Worm (Caenorhabditis elegans): ENCODE data around the gene nlp-3.

Gene nlp-3

DNA sequence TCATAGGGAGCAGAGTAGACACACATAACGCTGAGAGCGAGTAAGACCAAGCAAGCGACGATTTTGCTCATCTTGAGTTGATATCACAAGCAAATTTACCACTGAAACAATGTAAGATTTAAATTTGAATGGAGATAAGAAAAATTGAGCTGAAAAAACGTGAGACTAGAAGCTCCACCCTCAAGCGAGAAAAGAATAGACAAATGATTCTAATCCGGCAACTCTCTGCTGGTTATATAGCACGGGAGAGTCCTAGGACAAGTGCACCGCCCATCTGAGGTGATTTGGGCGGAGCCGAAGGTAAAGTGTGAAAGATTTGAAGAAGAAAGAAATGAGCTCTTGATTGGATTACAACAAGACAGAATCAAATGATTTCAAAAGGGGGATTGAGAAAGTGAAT lies at the start of gene nlp-3:
TSS of gene nlp-3 (minus strand) at position 101 of the 400 bp plus-strand sequence.
- TF ChIP-seq snpc-1.3 (tag; optimal IDR thresholded peaks at IDR 0.05; ENCODE audit: insufficient read depth) (no peak), ceh-58 (GFP tag; IDR thresholded peaks at IDR 0.05) (no peak)

ce11 chrX:13227778-13228177 lies 49.5 kb upstream of the nlp-3 start:
- TF ChIP-seq unc-62 (GFP tag; optimal IDR thresholded peaks at IDR 0.05) (no peak), tbp1 (GFP tag; optimal IDR thresholded peaks at IDR 0.05) (no peak), nhr-120 (GFP tag; IDR thresholded peaks at IDR 0.05) (no peak), nfyb-1 (GFP tag; IDR thresholded peaks at IDR 0.05) (no peak), nhr-80 (tag; optimal IDR thresholded peaks at IDR 0.05) (no peak), pha-4 (tag; optimal IDR thresholded peaks at IDR 0.05) (no peak)

DNA sequence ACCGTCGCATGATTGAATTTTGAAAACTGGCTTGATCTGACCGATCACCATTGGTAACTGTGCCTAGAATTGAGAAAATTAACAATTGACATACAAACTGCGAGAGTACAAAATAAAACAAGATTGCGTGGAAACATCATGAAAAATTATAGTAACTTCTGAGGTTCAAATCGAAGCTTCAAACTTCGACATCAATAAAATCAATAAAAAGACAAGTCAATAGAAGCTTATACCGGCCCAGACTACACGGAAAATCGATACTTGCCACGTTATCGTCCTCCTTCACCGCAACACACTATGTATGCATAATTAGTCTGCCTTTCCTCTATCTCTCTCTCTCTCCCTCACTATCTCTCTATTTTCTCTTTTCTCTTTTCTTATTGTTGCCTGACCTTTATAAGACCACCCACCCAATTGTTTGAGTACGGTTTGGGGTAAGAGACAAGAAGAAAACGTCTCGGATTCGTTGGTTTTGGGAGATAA lies 48.4 kb upstream of the nlp-3 start, which contains the start of gene skr-21:
TSS of gene skr-21 (minus strand) at position 51 of the 483 bp plus-strand sequence.
- TF ChIP-seq Y53G8AR.9 (GFP tag; conservative IDR thresholded peaks at IDR 0.05) (no peak), akir-1 (GFP tag; optimal IDR thresholded peaks at IDR 0.05) (no peak), tbx-9 (tag; optimal IDR thresholded peaks at IDR 0.05; ENCODE audit: borderline replicate concordance) (no peak), ceh-58 (GFP tag; IDR thresholded peaks at IDR 0.05) (no peak), ztf-26 (tag; optimal IDR thresholded peaks at IDR 0.05) (no peak)

DNA sequence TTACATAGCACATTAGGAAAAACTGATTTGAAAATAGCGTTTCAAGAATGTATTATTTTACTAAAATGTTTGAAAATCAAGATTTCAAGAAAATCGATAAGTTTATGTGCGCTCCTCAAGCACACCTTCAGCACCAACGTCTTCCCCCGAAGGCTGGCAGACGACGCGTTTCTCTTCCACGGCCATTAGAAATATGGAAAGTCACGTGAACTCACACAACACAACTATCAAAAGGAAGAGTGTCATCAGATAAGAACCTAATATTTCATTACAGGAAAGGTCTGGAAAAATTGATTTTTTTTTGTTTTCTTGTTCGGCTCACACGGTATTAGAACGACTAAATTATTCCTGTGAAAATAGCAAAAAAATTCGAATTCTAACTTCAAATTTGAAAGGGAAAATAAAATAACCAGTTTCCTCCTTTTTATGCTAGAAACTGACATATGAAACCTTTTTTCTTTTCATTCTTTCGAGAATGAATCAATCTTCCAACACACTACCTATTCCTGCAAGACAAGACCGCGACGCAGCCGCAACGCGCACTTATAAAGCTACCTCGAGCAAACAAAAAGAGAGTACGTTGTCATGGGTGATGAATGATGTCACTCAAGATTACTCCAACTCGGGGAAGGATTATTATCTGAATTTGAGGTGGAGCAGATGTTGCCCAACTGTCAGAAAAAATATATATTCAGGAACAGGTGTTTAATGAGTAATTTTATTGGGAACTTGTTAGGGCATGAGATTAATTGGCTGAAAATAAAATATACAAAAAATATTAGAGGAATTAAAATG lies 47.1 kb upstream of the nlp-3 start:
- TF ChIP-seq unc-62 (GFP tag; optimal IDR thresholded peaks at IDR 0.05) (peak; percentile 29), nhr-80 (tag; optimal IDR thresholded peaks at IDR 0.05) (peak; percentile 67), hsf-1 (GFP tag; IDR thresholded peaks at IDR 0.05) (0 out of 2 replicates have a peak, but pooled peaks have one; percentile 11), mes-4 (tag; optimal IDR thresholded peaks at IDR 0.05) (no peak), sea-2 (GFP tag; IDR thresholded peaks at IDR 0.05) (no peak), madf-3 (GFP tag; IDR thresholded peaks at IDR 0.05) (peak; percentile 78; the same call in 1 of the 2 replicates), bed-2 (GFP tag; IDR thresholded peaks at IDR 0.05) (no peak), lin-40 (tag; optimal IDR thresholded peaks at IDR 0.05) (peak; percentile 9), ztf-3 (GFP tag; optimal IDR thresholded peaks at IDR 0.05) (no peak), F33H1.4 (GFP tag; IDR thresholded peaks at IDR 0.05) (no peak), ceh-79 (tag; optimal IDR thresholded peaks at IDR 0.05) (no peak)

- TF ChIP-seq rpc-1 (optimal IDR thresholded peaks at IDR 0.05) (no peak), rpc-1 (tag; optimal IDR thresholded peaks at IDR 0.05) (no peak), mes-4 (tag; optimal IDR thresholded peaks at IDR 0.05) (no peak), dox-1 (GFP tag; IDR thresholded peaks at IDR 0.05) (no peak), tlf-1 (GFP tag; optimal IDR thresholded peaks at IDR 0.05) (no peak), F39B2.1 (GFP tag; IDR thresholded peaks at IDR 0.05) (no peak), mcd-1 (GFP tag; IDR thresholded peaks at IDR 0.05) (no peak)
Measured at ce11 chrX:13224608-13225007, 46.4 kb upstream of the nlp-3 start, which contains the start of gene skr-19. TSS of gene skr-19 (minus strand) at chrX:13224708.

DNA sequence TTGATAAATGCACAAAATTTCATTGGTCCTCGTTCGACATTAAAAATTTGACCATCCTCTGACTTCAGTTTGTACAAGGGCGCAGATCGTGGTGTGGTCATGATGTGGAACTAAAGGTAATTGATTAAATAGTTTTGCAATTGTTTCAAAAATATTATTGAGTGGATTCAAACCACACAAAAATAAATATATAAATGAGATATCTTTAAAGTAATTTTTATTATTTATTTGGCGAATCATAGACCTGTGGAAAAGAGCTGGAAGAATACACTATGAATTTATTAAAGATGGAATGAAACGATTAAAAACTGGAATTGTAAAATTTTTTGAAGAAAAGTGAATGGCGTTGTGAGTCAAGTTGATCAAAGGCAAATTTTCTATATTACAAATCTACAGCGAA lies 45.2 kb upstream of the nlp-3 start, which contains the start of gene skr-20:
TSS of gene skr-20 (minus strand) at position 101 of the 400 bp plus-strand sequence.
- TF ChIP-seq ceh-40 (GFP tag; IDR thresholded peaks at IDR 0.05) (no peak), rcor-1 (GFP tag; IDR thresholded peaks at IDR 0.05) (no peak)

Measured in whole organism, young adult.